Worm (Caenorhabditis elegans): ENCODE data around the gene uda-1.
"Not testable (repeated sequence)": the region's sequence is repeated elsewhere in the genome, so short reads cannot be mapped to it uniquely, and the experiment has no call there.

The uda-1 gene

DNA sequence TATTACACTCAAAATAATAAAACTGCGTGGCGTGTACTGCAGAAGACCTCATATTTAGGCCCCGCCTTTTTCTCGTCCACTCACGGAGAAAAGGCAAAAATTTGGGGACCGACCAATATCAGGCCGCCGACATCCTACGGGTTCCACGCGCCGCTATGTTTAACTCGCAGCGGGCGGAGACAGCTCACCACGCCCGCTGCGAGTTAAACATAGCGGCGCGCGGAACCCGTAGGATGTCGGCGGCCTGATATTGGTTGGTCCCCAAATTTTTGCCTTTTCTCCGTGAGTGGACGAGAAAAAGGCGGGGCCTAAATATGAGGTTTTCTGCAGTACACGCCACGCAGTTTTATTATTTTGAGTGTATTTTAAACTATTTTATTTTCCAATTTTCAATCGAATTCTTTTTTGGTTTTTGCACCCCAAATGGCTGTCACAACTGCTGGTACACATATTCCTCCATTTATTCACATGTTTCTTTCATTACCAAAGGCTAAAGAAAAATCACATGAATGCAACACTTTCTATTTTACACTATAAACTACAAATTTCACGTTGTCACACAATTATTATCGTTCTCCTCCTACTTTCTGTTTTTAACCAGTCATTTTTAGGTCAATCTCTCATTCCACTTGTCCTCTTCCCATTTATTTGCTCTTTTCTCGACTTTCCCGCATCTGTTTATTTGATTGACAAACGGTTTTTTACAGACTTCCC, at the start of gene uda-1:
uda-1 (plus strand) TSS at position 708 of the 714 bp plus-strand sequence.
- TF ChIP-seq snpc-4 (GFP tag; optimal IDR thresholded peaks at IDR 0.05) = not testable (repeated sequence)
- TF ChIP-seq snpc-4 (tag; optimal IDR thresholded peaks at IDR 0.05) = peak in 3 of 4 experiments; percentile 42 to 95 (median 92)
- 0 out of 2 replicates have a peak, but pooled peaks have one; percentile 34 for TF ChIP-seq rcor-1 (GFP tag; IDR thresholded peaks at IDR 0.05)
- peak; percentile 57 for TF ChIP-seq hmg-1.2 (GFP tag; IDR thresholded peaks at IDR 0.05)
- TF ChIP-seq snpc-1.1 (tag; optimal IDR thresholded peaks at IDR 0.05; ENCODE audit: insufficient read depth) = peak; percentile 76

DNA sequence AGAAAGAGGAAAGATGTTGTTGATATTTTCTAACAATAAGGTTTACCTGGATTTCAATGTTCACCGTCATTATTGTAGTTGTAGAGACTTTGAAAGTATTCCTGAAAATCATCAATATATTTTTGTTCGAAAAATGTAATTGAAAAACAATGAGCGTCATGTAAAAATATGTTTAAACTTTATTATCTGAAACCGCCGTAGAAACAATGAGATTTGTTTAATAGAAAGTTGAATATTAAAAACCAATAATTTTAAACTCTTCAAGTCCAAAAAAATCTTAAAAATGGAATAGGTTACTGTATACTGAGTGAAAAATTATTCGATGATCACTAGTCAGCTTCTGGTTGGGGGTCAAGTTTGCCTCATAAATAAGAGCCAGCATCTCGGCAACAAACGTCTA, 46.3 kb upstream of the uda-1 start, which contains the start of gene anmt-3:
anmt-3 (minus strand) TSS at position 101 of the 400 bp plus-strand sequence.
- TF ChIP-seq dpl-1 (GFP tag; optimal IDR thresholded peaks at IDR 0.05) = no peak
- no peak for TF ChIP-seq ceh-40 (GFP tag; IDR thresholded peaks at IDR 0.05)
- TF ChIP-seq Y79H2A.3 (GFP tag; conservative IDR thresholded peaks at IDR 0.05) = no peak
- TF ChIP-seq nfyb-1 (GFP tag; IDR thresholded peaks at IDR 0.05) = no peak
- no peak for TF ChIP-seq dpff-1 (tag; optimal IDR thresholded peaks at IDR 0.05)
- TF ChIP-seq F23B12.7 (tag; optimal IDR thresholded peaks at IDR 0.05; ENCODE audit: insufficient read depth) = no peak
- TF ChIP-seq rec-8 (tag; optimal IDR thresholded peaks at IDR 0.05) = no peak
- TF ChIP-seq K12H6.12 (tag; optimal IDR thresholded peaks at IDR 0.05) = no peak
- no peak for TF ChIP-seq let-607 (tag; optimal IDR thresholded peaks at IDR 0.05)
- TF ChIP-seq T26A5.8 (tag; optimal IDR thresholded peaks at IDR 0.05) = no peak
- TF ChIP-seq nhr-80 (tag; optimal IDR thresholded peaks at IDR 0.05) = no peak
- no peak for TF ChIP-seq zfh-2 (GFP tag; conservative IDR thresholded peaks at IDR 0.05)
- no peak for TF ChIP-seq nhr-179 (tag; optimal IDR thresholded peaks at IDR 0.05)
- TF ChIP-seq F57A8.1 (GFP tag; optimal IDR thresholded peaks at IDR 0.05) = no peak
- TF ChIP-seq cebp-1 (GFP tag; IDR thresholded peaks at IDR 0.05) = no peak
- TF ChIP-seq cebp-1 (tag; optimal IDR thresholded peaks at IDR 0.05) = no peak
- TF ChIP-seq bed-1 (GFP tag; IDR thresholded peaks at IDR 0.05) = no peak
- no peak for TF ChIP-seq F55B11.4 (tag; optimal IDR thresholded peaks at IDR 0.05; ENCODE audit: borderline replicate concordance, insufficient read depth)

DNA sequence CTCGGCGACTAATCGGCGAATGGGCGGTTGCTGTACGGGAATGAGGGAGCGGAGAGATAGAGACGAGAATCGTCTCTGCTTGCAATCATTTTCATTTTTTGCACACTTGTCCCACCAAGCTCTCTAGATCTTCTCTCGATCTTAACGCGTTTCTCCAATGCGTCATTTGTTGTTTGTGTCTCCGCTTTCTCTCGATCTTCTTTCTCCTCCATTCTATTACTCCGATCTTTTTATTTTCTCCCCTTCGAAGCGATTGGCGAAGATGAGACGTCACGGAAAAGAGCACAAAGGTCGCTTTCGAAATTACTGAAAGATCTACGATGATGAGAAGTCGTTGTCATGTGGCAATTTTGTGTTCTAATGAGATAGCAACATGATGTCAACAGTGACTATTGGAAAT, 45.9 kb upstream of the uda-1 start:
- TF ChIP-seq athp-1 (tag; optimal IDR thresholded peaks at IDR 0.05) (no peak), F23B12.7 (tag; optimal IDR thresholded peaks at IDR 0.05; ENCODE audit: insufficient read depth) (no peak), ceh-100 (GFP tag; IDR thresholded peaks at IDR 0.05) (no peak), sdz-38 (tag; optimal IDR thresholded peaks at IDR 0.05) (no peak), akir-1 (GFP tag; optimal IDR thresholded peaks at IDR 0.05) (no peak), B0035.1 (tag; optimal IDR thresholded peaks at IDR 0.05) (no peak), zim-3 (tag; optimal IDR thresholded peaks at IDR 0.05) (no peak), mxl-1 (tag; optimal IDR thresholded peaks at IDR 0.05) (no peak), pha-4 (tag; optimal IDR thresholded peaks at IDR 0.05) (no peak)

DNA sequence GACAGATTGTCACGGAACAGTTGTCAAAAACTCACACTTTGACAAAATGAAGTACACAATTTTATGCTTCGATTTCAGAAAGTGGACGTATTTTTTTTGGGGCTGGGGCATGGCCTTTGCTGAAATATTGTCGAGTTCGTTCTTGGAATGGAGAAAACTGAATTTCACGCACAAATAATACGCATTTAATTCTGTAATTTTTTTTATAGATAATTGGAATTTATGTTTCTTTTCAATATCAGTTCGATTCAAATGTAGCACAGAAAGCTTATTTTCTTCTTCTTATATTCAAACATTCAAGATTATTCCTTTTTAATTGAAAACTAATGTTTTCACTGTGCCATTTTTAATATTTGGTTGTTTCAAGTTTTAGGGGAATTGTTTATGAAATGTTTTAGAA, 44.2 kb upstream of the uda-1 start, which contains the start of gene T07C12.10:
T07C12.10 (minus strand) TSS at position 101 of the 400 bp plus-strand sequence.
- TF ChIP-seq athp-1 (tag; optimal IDR thresholded peaks at IDR 0.05) (no peak), dox-1 (GFP tag; IDR thresholded peaks at IDR 0.05) (no peak)
